Worm (Caenorhabditis elegans): ENCODE measurements around the gene oac-32.

DNA sequence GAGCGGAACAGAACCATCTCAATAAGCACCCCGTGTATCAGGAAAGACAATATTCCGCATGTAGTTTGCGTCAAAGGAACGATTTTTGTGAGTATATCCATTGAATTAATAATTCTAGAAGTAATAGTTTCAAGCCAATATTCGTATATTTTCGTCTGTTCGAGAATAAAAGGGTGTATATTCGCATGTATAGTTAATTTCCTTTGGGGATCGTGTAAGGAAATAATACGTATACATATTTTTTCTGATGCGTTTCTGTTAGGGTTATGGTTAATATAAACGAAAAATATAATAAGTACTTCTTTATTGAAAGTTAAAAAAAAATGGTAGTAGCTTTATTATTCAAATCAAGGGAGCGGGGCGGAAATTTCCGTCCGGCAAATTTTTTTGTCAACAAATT is 17.6 kb downstream of the oac-32 start, which contains the start of gene str-236:
- TF ChIP-seq mep-1 (tag; optimal IDR thresholded peaks at IDR 0.05) (no peak), zip-8 (tag; optimal IDR thresholded peaks at IDR 0.05) (no peak)
